Worm (Caenorhabditis elegans) whole organism, L4/young adult: ENCODE data around the gene nkcc-1.

ENCODE experiments used
- dao-5 ChIP-seq: sonication (generic microtip); optimal IDR thresholded peaks from 2 replicates; lab custom pipeline; 2016; ENCODE audit warnings: missing genotype, missing genetic modification characterization, moderate library complexity, missing compliant biosample characterization
- him-1 ChIP-seq: sonication (generic microtip); optimal IDR thresholded peaks from 2 replicates; lab custom pipeline; 2016; ENCODE audit warnings: missing genotype, missing genetic modification reagents, missing genetic modification characterization, missing compliant biosample characterization

DNA sequence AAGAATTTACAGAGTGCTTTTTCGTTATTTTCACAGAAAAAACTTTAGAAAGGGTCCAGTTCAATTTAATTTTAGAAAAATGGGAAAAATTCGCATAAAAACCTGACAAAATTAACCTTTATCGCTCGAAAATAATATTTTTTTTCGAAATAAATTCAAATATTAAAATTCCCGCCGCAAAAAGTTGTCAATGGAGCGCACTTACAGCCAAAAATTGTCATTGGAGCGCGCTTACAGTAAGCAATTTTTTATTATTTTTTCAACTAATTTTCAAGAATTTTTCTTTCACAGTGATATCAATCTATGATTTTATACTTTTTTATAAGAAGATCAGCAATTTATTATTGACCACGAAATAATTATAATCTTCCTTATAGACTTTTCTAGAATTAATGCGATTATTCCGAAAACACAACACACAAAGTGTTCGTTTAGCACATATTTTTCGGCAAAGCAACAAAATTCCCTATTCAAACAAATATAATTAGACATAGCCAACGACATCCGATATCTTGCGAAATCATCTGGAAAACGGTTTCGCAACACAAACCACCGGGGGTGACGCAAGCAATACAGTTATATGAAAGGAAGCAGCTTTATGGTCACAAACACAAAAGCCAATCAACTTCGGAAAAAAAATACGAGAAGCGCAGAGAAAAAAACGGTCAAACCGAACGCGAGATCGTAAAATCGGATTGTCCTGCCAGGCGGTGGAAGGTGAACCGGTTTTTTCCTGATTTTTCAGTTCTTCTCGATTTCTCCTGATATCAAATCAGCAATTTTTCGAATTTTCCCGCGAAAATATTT, 53.5 kb downstream of the nkcc-1 start:
- no peak for TF ChIP-seq dao-5 (tag; lab: Kevin White, UChicago)
- TF ChIP-seq him-1 (tag; lab: Kevin White, UChicago) = no peak
